Worm (Caenorhabditis elegans) whole organism, early embryonic: Measurements from ENCODE around the gene F55G11.8.

Experiments used
- B0310.2 ChIP-seq: sonication (generic microtip); optimal IDR thresholded peaks from 2 replicates; lab custom pipeline; 2016; ENCODE audit warnings: mild to moderate bottlenecking, missing genetic modification characterization, missing compliant biosample characterization
- F13C5.2 ChIP-seq: sonication (generic microtip); optimal IDR thresholded peaks from 2 replicates; lab custom pipeline; 2017; ENCODE audit warnings: mild to moderate bottlenecking, missing genetic modification characterization, inconsistent platforms, missing compliant biosample characterization
- aly-1 ChIP-seq: sonication (generic microtip); optimal IDR thresholded peaks from 2 replicates; lab custom pipeline; 2016; ENCODE audit warnings: missing genetic modification characterization, missing compliant biosample characterization
- ama-1 ChIP-seq: fragments of 150-350 bp; optimal IDR thresholded peaks from 2 replicates; lab custom pipeline; 2014
- ceh-13 ChIP-seq: fragments of 200-800 bp; sonication (Bioruptor generic); optimal IDR thresholded peaks from 2 replicates; lab custom pipeline; 2018; ENCODE audit warnings: mild to moderate bottlenecking, missing genetic modification characterization, missing compliant biosample characterization
- ceh-36 ChIP-seq: sonication (generic microtip); optimal IDR thresholded peaks from 2 replicates; lab custom pipeline; 2016; ENCODE audit warnings: missing genetic modification characterization, inconsistent platforms, missing compliant biosample characterization
- ets-7 ChIP-seq: sonication (generic microtip); optimal IDR thresholded peaks from 2 replicates; lab custom pipeline; 2016; ENCODE audit warnings: missing genotype, missing genetic modification characterization, missing compliant biosample characterization
- flt-1 ChIP-seq: fragments of 200-800 bp; sonication (Bioruptor generic); IDR thresholded peaks from 2 replicates; pipeline ENCODE4 v1.3.6; 2022; ENCODE audit warnings: missing genetic modification characterization, missing compliant biosample characterization
- hmbx-1 ChIP-seq: sonication (generic microtip); optimal IDR thresholded peaks from 2 replicates; lab custom pipeline; 2016; ENCODE audit warnings: mild to moderate bottlenecking, missing genetic modification characterization, missing compliant biosample characterization
- hmg-4 ChIP-seq: fragments of 200-800 bp; sonication (Bioruptor generic); optimal IDR thresholded peaks from 2 replicates; lab custom pipeline; 2018; ENCODE audit warnings: mild to moderate bottlenecking, missing genetic modification characterization, missing compliant biosample characterization
- hnd-1 ChIP-seq: sonication (generic microtip); optimal IDR thresholded peaks from 2 replicates; lab custom pipeline; 2016; ENCODE audit warnings: missing genetic modification characterization, missing compliant biosample characterization
- pes-1 ChIP-seq: fragments of 200-800 bp; sonication (Bioruptor generic); IDR thresholded peaks from 2 replicates; pipeline ENCODE4 v1.3.6; 2022; ENCODE audit warnings: missing genetic modification reagents, missing genetic modification characterization, missing compliant biosample characterization
- scrt-1 ChIP-seq: fragments of 200-800 bp; sonication (Bioruptor generic); IDR thresholded peaks from 2 replicates; pipeline ENCODE4 v1.3.6; 2022; ENCODE audit warnings: missing genetic modification characterization, missing compliant biosample characterization
- sea-1 ChIP-seq: fragments of 200-800 bp; sonication (Bioruptor generic); conservative IDR thresholded peaks from 2 replicates; pipeline ENCODE4 v1.3.6; 2022; ENCODE audit warnings: missing genetic modification characterization, missing compliant biosample characterization
- tbx-11 ChIP-seq: fragments of 200-800 bp; sonication (Bioruptor generic); IDR thresholded peaks from 2 replicates; pipeline ENCODE4 v1.3.6; 2022; ENCODE audit warnings: missing genetic modification characterization, missing compliant biosample characterization
- tbx-37 ChIP-seq: fragments of 200-800 bp; sonication (Bioruptor generic); conservative IDR thresholded peaks from 2 replicates; pipeline ENCODE4 v1.3.6; 2022; ENCODE audit warnings: missing genetic modification reagents, missing genetic modification characterization, missing compliant biosample characterization
- tra-4 ChIP-seq: sonication (generic microtip); optimal IDR thresholded peaks from 2 replicates; lab custom pipeline; 2017; ENCODE audit warnings: missing genetic modification characterization, missing compliant biosample characterization

The F55G11.8 gene

ce11 chrIV:12964648-12965047 lies 2.0 kb downstream of the F55G11.8 start:
- TF ChIP-seq hmg-4 (GFP tag; lab: Kevin White, UChicago) = no peak
- no peak for TF ChIP-seq tbx-11
- no peak for TF ChIP-seq ama-1
- no peak for TF ChIP-seq tbx-37 (GFP tag; lab: Robert Waterston, UW)
- no peak for TF ChIP-seq hmbx-1 (tag; lab: Kevin White, UChicago)
- no peak for TF ChIP-seq F13C5.2
- TF ChIP-seq hnd-1 (tag; lab: Kevin White, UChicago) = no peak
- no peak for TF ChIP-seq scrt-1 (GFP tag; lab: Robert Waterston, UW)
- no peak for TF ChIP-seq pes-1 (GFP tag; lab: Robert Waterston, UW)
- TF ChIP-seq sea-1 = no peak

- TF ChIP-seq scrt-1 (GFP tag; lab: Robert Waterston, UW) (no peak), ceh-36 (tag; lab: Kevin White, UChicago) (no peak), ceh-13 (GFP tag; lab: Kevin White, UChicago) (no peak), hmg-4 (GFP tag; lab: Kevin White, UChicago) (no peak), tbx-37 (GFP tag; lab: Robert Waterston, UW) (no peak), B0310.2 (tag; lab: Kevin White, UChicago) (no peak), ama-1 (no peak), aly-1 (tag; lab: Kevin White, UChicago) (no peak), hmbx-1 (tag; lab: Kevin White, UChicago) (no peak), pes-1 (GFP tag; lab: Robert Waterston, UW) (no peak), tra-4 (tag; lab: Kevin White, UChicago) (no peak)
These were observed 2.5 kb downstream of the F55G11.8 start, which contains the start of gene dod-22 for ce11 chrIV:12965074-12965473. dod-22 (plus strand) TSS chrIV:12965374.

DNA sequence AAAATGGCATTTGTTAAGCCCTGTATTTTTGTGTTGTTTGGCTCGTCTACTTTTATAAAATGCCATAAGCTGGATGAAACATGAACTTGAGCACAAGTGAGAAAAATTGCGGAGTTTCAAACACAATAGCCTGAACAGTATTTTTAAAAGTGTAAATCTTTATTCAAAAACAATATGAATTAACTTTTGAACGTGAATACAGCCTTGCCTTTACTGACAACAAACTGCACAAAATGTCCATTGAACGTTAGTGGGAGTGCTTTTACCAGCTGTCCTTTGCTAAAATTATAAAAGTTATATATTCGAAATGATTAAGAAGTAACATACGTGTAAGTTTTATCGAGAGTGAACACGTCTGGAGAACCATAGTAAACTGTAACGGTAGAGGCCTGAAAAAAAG lies 4.7 kb downstream of the F55G11.8 start:
- TF ChIP-seq ceh-13 (GFP tag; lab: Kevin White, UChicago) (no peak), hmg-4 (GFP tag; lab: Kevin White, UChicago) (no peak), flt-1 (no peak), ceh-36 (tag; lab: Kevin White, UChicago) (no peak), tbx-11 (no peak), ets-7 (no peak), F13C5.2 (no peak), ama-1 (no peak), B0310.2 (tag; lab: Kevin White, UChicago) (no peak), hnd-1 (tag; lab: Kevin White, UChicago) (no peak), scrt-1 (GFP tag; lab: Robert Waterston, UW) (no peak), tra-4 (tag; lab: Kevin White, UChicago) (no peak), aly-1 (tag; lab: Kevin White, UChicago) (no peak), hmbx-1 (tag; lab: Kevin White, UChicago) (no peak), sea-1 (no peak), tbx-37 (GFP tag; lab: Robert Waterston, UW) (no peak), pes-1 (GFP tag; lab: Robert Waterston, UW) (no peak)

ce11 chrIV:12969141-12969540 lies 6.5 kb downstream of the F55G11.8 start, which contains the start of gene F55G11.2:
F55G11.2 (minus strand) TSS chrIV:12969289.
- no peak for TF ChIP-seq hnd-1 (tag; lab: Kevin White, UChicago)

DNA sequence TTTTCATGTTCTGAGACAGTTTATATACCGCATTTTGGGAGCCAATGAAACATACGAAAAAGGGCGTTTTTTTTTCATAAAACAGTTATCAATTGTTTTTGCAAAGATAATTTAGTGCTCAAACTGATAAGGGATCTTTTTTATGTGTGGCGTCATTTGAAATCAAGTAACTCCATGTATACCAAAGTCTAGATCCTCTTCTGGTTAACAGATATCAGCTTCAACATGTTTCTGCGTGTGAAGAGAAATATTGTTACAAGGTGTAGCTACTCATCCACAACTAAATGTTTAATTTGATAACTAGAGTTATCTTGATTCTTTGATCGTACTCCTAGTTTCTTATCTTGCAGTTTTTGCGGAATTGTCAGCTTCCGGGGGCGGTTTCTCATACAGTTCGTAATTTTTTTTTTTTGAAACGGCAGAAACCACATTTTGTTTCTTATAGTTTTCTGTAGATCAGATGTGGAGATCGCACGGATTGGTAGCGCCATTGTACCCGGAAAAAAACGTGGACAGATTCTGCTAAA lies 9.4 kb downstream of the F55G11.8 start:
- no peak for TF ChIP-seq ceh-36 (tag; lab: Kevin White, UChicago)
- TF ChIP-seq flt-1 = no peak
- no peak for TF ChIP-seq ceh-13 (GFP tag; lab: Kevin White, UChicago)
- TF ChIP-seq ets-7 = no peak
- TF ChIP-seq aly-1 (tag; lab: Kevin White, UChicago) = no peak
- no peak for TF ChIP-seq pes-1 (GFP tag; lab: Robert Waterston, UW)
- no peak for TF ChIP-seq F13C5.2

- TF ChIP-seq hmg-4 (GFP tag; lab: Kevin White, UChicago) (no peak), aly-1 (tag; lab: Kevin White, UChicago) (no peak), tra-4 (tag; lab: Kevin White, UChicago) (no peak), ceh-13 (GFP tag; lab: Kevin White, UChicago) (no peak), ama-1 (no peak), B0310.2 (tag; lab: Kevin White, UChicago) (no peak), scrt-1 (GFP tag; lab: Robert Waterston, UW) (no peak), sea-1 (no peak), tbx-11 (no peak), hmbx-1 (tag; lab: Kevin White, UChicago) (no peak), ets-7 (no peak), hnd-1 (tag; lab: Kevin White, UChicago) (no peak), pes-1 (GFP tag; lab: Robert Waterston, UW) (no peak), tbx-37 (GFP tag; lab: Robert Waterston, UW) (no peak), flt-1 (no peak), F13C5.2 (no peak), ceh-36 (tag; lab: Kevin White, UChicago) (no peak)
These were observed 10.2 kb downstream of the F55G11.8 start for ce11 chrIV:12972780-12973179.

- TF ChIP-seq ceh-36 (tag; lab: Kevin White, UChicago) (no peak), ceh-13 (GFP tag; lab: Kevin White, UChicago) (no peak), scrt-1 (GFP tag; lab: Robert Waterston, UW) (no peak), ets-7 (no peak), tbx-11 (no peak), hmbx-1 (tag; lab: Kevin White, UChicago) (no peak), pes-1 (GFP tag; lab: Robert Waterston, UW) (no peak), tbx-37 (GFP tag; lab: Robert Waterston, UW) (no peak), tra-4 (tag; lab: Kevin White, UChicago) (no peak), B0310.2 (tag; lab: Kevin White, UChicago) (no peak), aly-1 (tag; lab: Kevin White, UChicago) (no peak), hnd-1 (tag; lab: Kevin White, UChicago) (no peak), sea-1 (no peak), ama-1 (no peak), F13C5.2 (no peak), flt-1 (no peak), hmg-4 (GFP tag; lab: Kevin White, UChicago) (no peak)
These were observed 10.7 kb downstream of the F55G11.8 start, which contains the start of gene F55G11.4 for ce11 chrIV:12973336-12973735. F55G11.4 (plus strand) TSS chrIV:12973624.
